Fruit fly (Drosophila melanogaster): ENCODE measurements around the gene Ndc80.

DNA sequence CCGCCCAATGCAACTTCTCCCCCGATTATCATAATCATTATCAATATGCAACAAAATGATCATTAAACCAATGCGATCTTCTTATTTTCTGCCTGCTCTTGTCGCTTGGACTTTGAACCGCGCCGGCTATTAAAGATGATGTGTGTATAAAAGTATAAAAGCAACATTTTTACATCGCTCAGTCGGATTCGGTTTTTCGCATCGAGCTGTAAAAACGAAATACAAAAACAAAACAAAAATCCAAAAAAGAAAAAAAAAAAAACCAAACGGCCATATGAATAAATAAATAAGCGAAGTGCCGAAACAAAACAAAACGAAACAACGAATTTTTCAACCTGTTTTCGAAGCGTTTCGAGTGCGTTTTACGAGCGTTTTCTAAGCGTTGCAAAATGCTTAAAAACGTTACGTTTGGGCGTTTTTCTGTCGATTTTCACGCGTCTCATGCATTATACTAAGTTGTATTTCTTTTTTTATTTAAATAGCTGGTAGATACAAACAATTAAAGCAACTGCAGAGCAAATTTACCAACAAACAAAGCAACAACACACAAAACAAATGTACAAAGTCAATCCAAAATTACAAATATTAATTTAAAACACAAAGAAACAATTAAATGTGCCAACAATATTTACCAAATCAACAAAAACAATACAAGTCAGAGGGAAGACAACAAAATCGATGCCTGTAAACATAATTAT is 33.0 kb upstream of the Ndc80 start:
- TF ChIP-seq usp (GFP tag; optimal IDR thresholded peaks at IDR 0.05) (no peak), EcR (GFP tag; optimal IDR thresholded peaks at IDR 0.05) (no peak), psq (optimal IDR thresholded peaks at IDR 0.05) (no peak), CG8478 (optimal IDR thresholded peaks at IDR 0.05) (no peak)
